Worm (Caenorhabditis elegans) whole organism, early embryonic: ENCODE data around the gene Y50D4B.2.

Experiments used
- F13C5.2 ChIP-seq: sonication (generic microtip); optimal IDR thresholded peaks from 2 replicates; lab custom pipeline; 2017; ENCODE audit warnings: mild to moderate bottlenecking, missing genetic modification characterization, inconsistent platforms, missing compliant biosample characterization
- ama-1 ChIP-seq: fragments of 150-350 bp; optimal IDR thresholded peaks from 2 replicates; lab custom pipeline; 2014
- ceh-13 ChIP-seq: fragments of 200-800 bp; sonication (Bioruptor generic); optimal IDR thresholded peaks from 2 replicates; lab custom pipeline; 2018; ENCODE audit warnings: mild to moderate bottlenecking, missing genetic modification characterization, missing compliant biosample characterization
- ets-7 ChIP-seq: sonication (generic microtip); optimal IDR thresholded peaks from 2 replicates; lab custom pipeline; 2016; ENCODE audit warnings: missing genotype, missing genetic modification characterization, missing compliant biosample characterization
- hmbx-1 ChIP-seq: sonication (generic microtip); optimal IDR thresholded peaks from 2 replicates; lab custom pipeline; 2016; ENCODE audit warnings: mild to moderate bottlenecking, missing genetic modification characterization, missing compliant biosample characterization
- scrt-1 ChIP-seq: fragments of 200-800 bp; sonication (Bioruptor generic); IDR thresholded peaks from 2 replicates; pipeline ENCODE4 v1.3.6; 2022; ENCODE audit warnings: missing genetic modification characterization, missing compliant biosample characterization
- sea-1 ChIP-seq: fragments of 200-800 bp; sonication (Bioruptor generic); conservative IDR thresholded peaks from 2 replicates; pipeline ENCODE4 v1.3.6; 2022; ENCODE audit warnings: missing genetic modification characterization, missing compliant biosample characterization

- no peak for TF ChIP-seq scrt-1
- TF ChIP-seq F13C5.2: no peak
- TF ChIP-seq hmbx-1 (tag; lab: Kevin White, UChicago): no peak
- TF ChIP-seq sea-1 (GFP tag; lab: Robert Waterston, UW): no peak
- no peak for TF ChIP-seq ama-1 (lab: Kevin White, UChicago)
- no peak for TF ChIP-seq ceh-13 (GFP tag; lab: Kevin White, UChicago)
- no peak for TF ChIP-seq ets-7 (tag; lab: Kevin White, UChicago)
These were observed 47.0 kb upstream of the Y50D4B.2 start for ce11 chrV:1053385-1053784.
